Fruit fly (Drosophila melanogaster): Measurements from ENCODE around the gene fusl.
A peak's percentile ranks its signal among the peaks of the same experiment; 100 is the strongest.

Gene fusl

dm6 chr2L:5292643-5292963 is 45.3 kb downstream of the fusl start:
- TF ChIP-seq CG9948 (tag; optimal IDR thresholded peaks at IDR 0.05) (peak; percentile 98), CG10348 (GFP tag; IDR thresholded peaks at IDR 0.05) (0 out of 2 replicates have a peak, but pooled peaks have one; percentile 23), CG13204 (GFP tag; optimal IDR thresholded peaks at IDR 0.05) (peak; percentile 53), Pif1B (GFP tag; optimal IDR thresholded peaks at IDR 0.05) (peak; percentile 90), CG8159 (tag; optimal IDR thresholded peaks at IDR 0.05) (peak; percentile 98), fd96Ca (GFP tag; IDR thresholded peaks at IDR 0.05) (peak; percentile 73; the same call in 2 of the 3 replicates), CG34367 (tag; optimal IDR thresholded peaks at IDR 0.05) (peak; percentile 96), CG4496 (GFP tag; IDR thresholded peaks at IDR 0.05) (peak; percentile 83), CG12605 (GFP tag; IDR thresholded peaks at IDR 0.05) (peak; percentile 78), Snoo (tag; optimal IDR thresholded peaks at IDR 0.05) (peak; percentile 87), CG17806 (tag; optimal IDR thresholded peaks at IDR 0.05) (peak; percentile 98), rn (GFP tag; IDR thresholded peaks at IDR 0.05) (peak; percentile 59), Pif1A (GFP tag; optimal IDR thresholded peaks at IDR 0.05) (peak; percentile 90), gl (tag; optimal IDR thresholded peaks at IDR 0.05) (peak; percentile 89), Ets98B (GFP tag; IDR thresholded peaks at IDR 0.05) (peak; percentile 69), CG15710 (tag; optimal IDR thresholded peaks at IDR 0.05) (peak; percentile 99), EcR (GFP tag; optimal IDR thresholded peaks at IDR 0.05) (no peak), CG32121 (GFP tag; IDR thresholded peaks at IDR 0.05) (peak; percentile 45; the same call in 1 of the 2 replicates), CG8301 (tag; optimal IDR thresholded peaks at IDR 0.05) (peak; percentile 80), CG14655 (GFP tag; optimal IDR thresholded peaks at IDR 0.05) (peak; percentile 84), D1 (tag; optimal IDR thresholded peaks at IDR 0.05) (peak; percentile 92)

dm6 chr2L:5291869-5292642 is 45.8 kb downstream of the fusl start:
- TF ChIP-seq CG4496 (GFP tag; IDR thresholded peaks at IDR 0.05) (no peak), D1 (tag; optimal IDR thresholded peaks at IDR 0.05) (no peak), Pif1A (GFP tag; optimal IDR thresholded peaks at IDR 0.05) (no peak), CG34367 (tag; optimal IDR thresholded peaks at IDR 0.05) (peak; percentile 35), EcR (GFP tag; optimal IDR thresholded peaks at IDR 0.05) (peak; percentile 99), CG12605 (GFP tag; IDR thresholded peaks at IDR 0.05) (peak; percentile 52; the same call in 1 of the 2 replicates), Ets98B (GFP tag; IDR thresholded peaks at IDR 0.05) (no peak), gl (tag; optimal IDR thresholded peaks at IDR 0.05) (peak; percentile 62), CG10348 (GFP tag; IDR thresholded peaks at IDR 0.05) (no peak), CG13204 (GFP tag; optimal IDR thresholded peaks at IDR 0.05) (peak; percentile 44), CG32121 (GFP tag; IDR thresholded peaks at IDR 0.05) (no peak), rn (GFP tag; IDR thresholded peaks at IDR 0.05) (no peak), CG17806 (tag; optimal IDR thresholded peaks at IDR 0.05) (peak; percentile 14), fd96Ca (GFP tag; IDR thresholded peaks at IDR 0.05) (peak; percentile 6; the same call in 1 of the 3 replicates), CG15710 (tag; optimal IDR thresholded peaks at IDR 0.05) (peak; percentile 22), Pif1B (GFP tag; optimal IDR thresholded peaks at IDR 0.05) (no peak), Snoo (tag; optimal IDR thresholded peaks at IDR 0.05) (no peak), CG8159 (tag; optimal IDR thresholded peaks at IDR 0.05) (no peak), CG14655 (GFP tag; optimal IDR thresholded peaks at IDR 0.05) (no peak), CG8301 (tag; optimal IDR thresholded peaks at IDR 0.05) (no peak)

dm6 chr2L:5291195-5291594 is 46.7 kb downstream of the fusl start:
- TF ChIP-seq EcR (GFP tag; optimal IDR thresholded peaks at IDR 0.05) (peak; percentile 79), CG8301 (tag; optimal IDR thresholded peaks at IDR 0.05) (no peak)

dm6 chr2L:5290530-5290929 is 47.3 kb downstream of the fusl start:
- TF ChIP-seq gl (tag; optimal IDR thresholded peaks at IDR 0.05) (no peak), CG17806 (tag; optimal IDR thresholded peaks at IDR 0.05) (peak; percentile 50), CG9948 (tag; optimal IDR thresholded peaks at IDR 0.05) (peak; percentile 25), Ets98B (GFP tag; IDR thresholded peaks at IDR 0.05) (no peak), rn (GFP tag; IDR thresholded peaks at IDR 0.05) (no peak), Pif1A (GFP tag; optimal IDR thresholded peaks at IDR 0.05) (no peak), EcR (GFP tag; optimal IDR thresholded peaks at IDR 0.05) (no peak), CG14655 (GFP tag; optimal IDR thresholded peaks at IDR 0.05) (no peak), CG8159 (tag; optimal IDR thresholded peaks at IDR 0.05) (peak; percentile 44), CG13204 (GFP tag; optimal IDR thresholded peaks at IDR 0.05) (no peak), CG10348 (GFP tag; IDR thresholded peaks at IDR 0.05) (no peak), fd96Ca (GFP tag; IDR thresholded peaks at IDR 0.05) (no peak), CG32121 (GFP tag; IDR thresholded peaks at IDR 0.05) (no peak), D1 (tag; optimal IDR thresholded peaks at IDR 0.05) (no peak), CG12605 (GFP tag; IDR thresholded peaks at IDR 0.05) (no peak), Pif1B (GFP tag; optimal IDR thresholded peaks at IDR 0.05) (no peak), CG4496 (GFP tag; IDR thresholded peaks at IDR 0.05) (no peak), CG8301 (tag; optimal IDR thresholded peaks at IDR 0.05) (no peak), Snoo (tag; optimal IDR thresholded peaks at IDR 0.05) (no peak), CG34367 (tag; optimal IDR thresholded peaks at IDR 0.05) (peak; percentile 9), CG15710 (tag; optimal IDR thresholded peaks at IDR 0.05) (no peak)

dm6 chr2L:5289921-5290320 is 48.0 kb downstream of the fusl start:
- no peak for TF ChIP-seq CG10348 (GFP tag; IDR thresholded peaks at IDR 0.05)
- TF ChIP-seq CG15710 (tag; optimal IDR thresholded peaks at IDR 0.05), result peak; percentile 89
- peak; percentile 49 for TF ChIP-seq gl (tag; optimal IDR thresholded peaks at IDR 0.05)
- TF ChIP-seq rn (GFP tag; IDR thresholded peaks at IDR 0.05), result no peak
- TF ChIP-seq EcR (GFP tag; optimal IDR thresholded peaks at IDR 0.05), result peak; percentile 89
- peak; percentile 52; the same call in 1 of the 2 replicates for TF ChIP-seq CG12605 (GFP tag; IDR thresholded peaks at IDR 0.05)
- TF ChIP-seq CG34367 (tag; optimal IDR thresholded peaks at IDR 0.05), result peak; percentile 76
- TF ChIP-seq CG9948 (tag; optimal IDR thresholded peaks at IDR 0.05), result peak; percentile 76
- TF ChIP-seq CG17806 (tag; optimal IDR thresholded peaks at IDR 0.05), result peak; percentile 81
- TF ChIP-seq CG32121 (GFP tag; IDR thresholded peaks at IDR 0.05), result no peak
- peak; percentile 48 for TF ChIP-seq Pif1B (GFP tag; optimal IDR thresholded peaks at IDR 0.05)
- peak; percentile 18 for TF ChIP-seq CG13204 (GFP tag; optimal IDR thresholded peaks at IDR 0.05)
- TF ChIP-seq Ets98B (GFP tag; IDR thresholded peaks at IDR 0.05), result no peak
- peak; percentile 88 for TF ChIP-seq CG8159 (tag; optimal IDR thresholded peaks at IDR 0.05)
- no peak for TF ChIP-seq CG4496 (GFP tag; IDR thresholded peaks at IDR 0.05)
- peak; percentile 39 for TF ChIP-seq D1 (tag; optimal IDR thresholded peaks at IDR 0.05)
- peak; percentile 47 for TF ChIP-seq CG8301 (tag; optimal IDR thresholded peaks at IDR 0.05)
- no peak for TF ChIP-seq fd96Ca (GFP tag; IDR thresholded peaks at IDR 0.05)
- TF ChIP-seq CG14655 (GFP tag; optimal IDR thresholded peaks at IDR 0.05), result peak; percentile 47
- TF ChIP-seq Pif1A (GFP tag; optimal IDR thresholded peaks at IDR 0.05), result peak; percentile 24
- peak; percentile 33 for TF ChIP-seq Snoo (tag; optimal IDR thresholded peaks at IDR 0.05)
